Fruit fly (Drosophila melanogaster): ENCODE measurements around the gene Zcchc7.
A peak's percentile ranks its signal among the peaks of the same experiment; 100 is the strongest.

Gene Zcchc7

DNA sequence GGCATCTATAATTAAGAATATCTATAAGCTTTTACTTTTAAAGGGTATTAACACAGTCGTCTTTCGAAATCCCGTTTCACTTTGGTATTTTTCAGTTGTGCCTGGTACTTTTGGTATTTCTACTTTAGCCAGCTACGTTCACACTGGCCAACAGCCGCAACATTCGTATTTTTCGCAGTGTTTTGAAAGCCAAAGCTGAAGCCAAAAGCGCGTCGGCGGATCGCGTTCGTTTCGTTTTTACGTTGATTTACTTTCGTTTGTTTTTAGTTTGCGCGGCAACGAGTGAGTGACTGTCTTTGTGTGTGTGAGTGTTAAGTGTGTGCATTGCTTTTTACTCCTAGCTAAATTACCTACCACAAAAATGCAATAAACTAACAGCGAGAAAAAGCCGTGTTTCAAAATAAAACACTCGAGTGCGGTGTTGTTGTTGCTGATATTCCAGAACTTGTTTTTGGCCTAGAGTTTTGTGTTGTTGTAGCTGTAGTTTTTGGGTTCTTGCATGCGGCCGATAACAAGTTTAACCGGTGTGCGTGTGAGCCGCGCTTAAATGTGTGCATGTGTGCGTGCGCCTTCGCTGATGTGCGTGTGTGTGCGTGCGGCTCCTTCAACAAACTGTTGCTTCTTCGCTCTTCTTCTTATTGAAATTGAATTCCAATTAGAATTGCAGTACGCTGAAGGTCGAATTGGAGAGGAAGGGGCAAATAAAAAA is 20.1 kb downstream of the Zcchc7 start, which contains the start of gene Lmpt (continued):
- TF ChIP-seq nerfin-2 (GFP tag; IDR thresholded peaks at IDR 0.05; ENCODE audit: partially characterized antibody) (no peak), CG10321 (GFP tag; IDR thresholded peaks at IDR 0.05) (no peak), cwo (GFP tag; optimal IDR thresholded peaks at IDR 0.05) (no peak), sna (GFP tag; IDR thresholded peaks at IDR 0.05; ENCODE audit: partially characterized antibody) (no peak), emc (GFP tag; optimal IDR thresholded peaks at IDR 0.05) (no peak), pros (GFP tag; optimal IDR thresholded peaks at IDR 0.05) (peak; percentile 26), unpg (GFP tag; optimal IDR thresholded peaks at IDR 0.05) (no peak), dati (GFP tag; IDR thresholded peaks at IDR 0.05) (no peak), Elba2 (GFP tag; optimal IDR thresholded peaks at IDR 0.05) (peak; percentile 56), Dbx (GFP tag; IDR thresholded peaks at IDR 0.05) (no peak), Oaz (GFP tag; IDR thresholded peaks at IDR 0.05) (no peak), CG5953 (GFP tag; IDR thresholded peaks at IDR 0.05) (0 out of 2 replicates have a peak, but pooled peaks have one; percentile 15), Poxn (GFP tag; IDR thresholded peaks at IDR 0.05) (no peak), az2 (GFP tag; optimal IDR thresholded peaks at IDR 0.05) (no peak), H15 (GFP tag; IDR thresholded peaks at IDR 0.05) (no peak), bowl (GFP tag; IDR thresholded peaks at IDR 0.05) (no peak), Drgx (GFP tag; IDR thresholded peaks at IDR 0.05) (0 out of 2 replicates have a peak, but pooled peaks have one; percentile 25), hth (optimal IDR thresholded peaks at IDR 0.05) (no peak), corto (GFP tag; optimal IDR thresholded peaks at IDR 0.05) (no peak), ham (GFP tag; IDR thresholded peaks at IDR 0.05) (no peak), tx (GFP tag; optimal IDR thresholded peaks at IDR 0.05) (no peak), H2.0 (GFP tag; IDR thresholded peaks at IDR 0.05) (no peak), CG8388 (GFP tag; optimal IDR thresholded peaks at IDR 0.05) (peak; percentile 11), zfh2 (GFP tag; optimal IDR thresholded peaks at IDR 0.05) (no peak), Hr3 (GFP tag; optimal IDR thresholded peaks at IDR 0.05) (no peak), CG4360 (GFP tag; IDR thresholded peaks at IDR 0.05) (peak; percentile 49), fd64A (GFP tag; optimal IDR thresholded peaks at IDR 0.05) (no peak), CG6654 (GFP tag; optimal IDR thresholded peaks at IDR 0.05) (no peak), ttk (GFP tag; IDR thresholded peaks at IDR 0.05) (no peak), CG16863 (GFP tag; optimal IDR thresholded peaks at IDR 0.05) (no peak), trh (GFP tag; optimal IDR thresholded peaks at IDR 0.05) (no peak), NC2β (GFP tag; optimal IDR thresholded peaks at IDR 0.05) (no peak), CG7839 (tag; optimal IDR thresholded peaks at IDR 0.05) (peak; percentile 21), Gsc (GFP tag; IDR thresholded peaks at IDR 0.05) (no peak), CG16779 (GFP tag; IDR thresholded peaks at IDR 0.05) (no peak), aop (GFP tag; IDR thresholded peaks at IDR 0.05) (no peak), crc (GFP tag; optimal IDR thresholded peaks at IDR 0.05) (no peak), lola (GFP tag; optimal IDR thresholded peaks at IDR 0.05) (no peak), peb (GFP tag; IDR thresholded peaks at IDR 0.05) (no peak), Xrp1 (GFP tag; IDR thresholded peaks at IDR 0.05) (peak; percentile 22; the same call in 1 of the 2 replicates), onecut (GFP tag; IDR thresholded peaks at IDR 0.05) (0 out of 2 replicates have a peak, but pooled peaks have one; percentile 14), YL-1 (GFP tag; optimal IDR thresholded peaks at IDR 0.05) (no peak), CG42726 (GFP tag; IDR thresholded peaks at IDR 0.05; ENCODE audit: partially characterized antibody) (0 out of 2 replicates have a peak, but pooled peaks have one; percentile 32), oc (tag; optimal IDR thresholded peaks at IDR 0.05) (no peak), zfh1 (GFP tag; IDR thresholded peaks at IDR 0.05) (no peak), CG2889 (GFP tag; IDR thresholded peaks at IDR 0.05) (no peak), CG15073 (GFP tag; optimal IDR thresholded peaks at IDR 0.05) (no peak), Max (GFP tag; optimal IDR thresholded peaks at IDR 0.05) (no peak), NK7.1 (GFP tag; optimal IDR thresholded peaks at IDR 0.05) (no peak), CG4328 (GFP tag; optimal IDR thresholded peaks at IDR 0.05) (no peak), tup (GFP tag; optimal IDR thresholded peaks at IDR 0.05) (no peak)

Data from whole organism, embryonic.